Worm (Caenorhabditis elegans) whole organism, midembryonic: ENCODE measurements around the gene F49F1.17.

Experiments
- cog-1 ChIP-seq: sonication (generic microtip); optimal IDR thresholded peaks from 2 replicates; lab custom pipeline; 2016; ENCODE audit warnings: missing genetic modification characterization, missing compliant biosample characterization
- flt-1 ChIP-seq: fragments of 200-800 bp; sonication (Bioruptor generic); IDR thresholded peaks from 2 replicates; pipeline ENCODE4 v1.3.6; 2022; ENCODE audit warnings: missing genetic modification characterization, missing compliant biosample characterization
- med-1 ChIP-seq: sonication (generic microtip); optimal IDR thresholded peaks from 2 replicates; lab custom pipeline; 2017; ENCODE audit warnings: missing genetic modification characterization, mild to moderate bottlenecking, missing compliant biosample characterization, antibody characterized with exemption, missing genetic modification reagents; ENCODE audit not compliant: insufficient read depth
- ref-1 ChIP-seq: fragments of 200-800 bp; sonication (Bioruptor generic); conservative IDR thresholded peaks from 2 replicates; pipeline ENCODE4 v1.3.6; 2022; ENCODE audit warnings: missing genetic modification reagents, missing genetic modification characterization, missing compliant biosample characterization
- ztf-23 ChIP-seq: fragments of 200-800 bp; sonication (Bioruptor generic); IDR thresholded peaks from 2 replicates; pipeline ENCODE4 v1.3.6; 2022; ENCODE audit warnings: missing genetic modification reagents, missing genetic modification characterization, missing compliant biosample characterization
- ztf-29 ChIP-seq: fragments of 200-800 bp; sonication (Bioruptor generic); IDR thresholded peaks from 2 replicates; pipeline ENCODE4 v1.3.6; 2022; ENCODE audit warnings: missing genetic modification reagents, missing genetic modification characterization, missing compliant biosample characterization

DNA sequence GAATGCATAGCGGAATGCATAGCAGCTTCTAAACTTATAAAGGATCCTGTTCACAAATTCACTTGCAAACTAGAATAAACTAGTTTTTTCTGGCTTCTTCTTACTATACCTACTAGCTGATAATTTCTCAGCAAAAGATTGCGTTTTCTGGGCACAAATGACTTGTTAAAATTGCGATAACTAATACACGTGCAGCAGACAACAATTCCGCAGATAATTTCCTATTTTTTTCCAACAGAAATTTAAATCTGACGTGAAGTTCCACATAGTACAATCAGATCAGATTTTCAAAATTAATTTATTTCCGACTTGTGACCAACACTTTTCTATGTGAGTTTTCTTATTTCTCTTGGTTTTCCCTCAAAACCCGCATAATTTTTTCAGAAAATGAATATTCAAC is 28.7 kb upstream of the F49F1.17 start, which contains the start of gene scrm-8:
- TF ChIP-seq flt-1 (GFP tag; lab: Robert Waterston, UW) (no peak), ztf-29 (no peak), ztf-23 (GFP tag; lab: Robert Waterston, UW) (no peak), med-1 (GFP tag; lab: Kevin White, UChicago) (no peak), ref-1 (GFP tag; lab: Robert Waterston, UW) (no peak), cog-1 (no peak)
